Fruit fly (Drosophila melanogaster) whole organism, pupa: Measurements from ENCODE around the gene Ca-Ma2d.

Experiments used
- CG15710 ChIP-seq: fragments of 200-800 bp; sonication (Bioruptor generic); optimal IDR thresholded peaks from 2 replicates; lab custom pipeline; 2018; ENCODE audit warnings: missing biosample characterization, mild to moderate bottlenecking, missing genetic modification characterization, moderate library complexity
- CG34367 ChIP-seq: fragments of 200-800 bp; sonication (Bioruptor generic); optimal IDR thresholded peaks from 2 replicates; lab custom pipeline; 2018; ENCODE audit warnings: missing biosample characterization, mild to moderate bottlenecking, missing genetic modification characterization
- Snoo ChIP-seq: fragments of 200-800 bp; sonication (Bioruptor generic); optimal IDR thresholded peaks from 3 replicates; lab custom pipeline; 2017; ENCODE audit warnings: missing biosample characterization, mild to moderate bottlenecking, missing genetic modification characterization, inconsistent platforms
- rn ChIP-seq: fragments of 200-800 bp; sonication (Bioruptor generic); IDR thresholded peaks from 2 replicates; pipeline ENCODE4 v1.3.6; 2022; ENCODE audit warnings: missing biosample characterization, missing genetic modification characterization

DNA sequence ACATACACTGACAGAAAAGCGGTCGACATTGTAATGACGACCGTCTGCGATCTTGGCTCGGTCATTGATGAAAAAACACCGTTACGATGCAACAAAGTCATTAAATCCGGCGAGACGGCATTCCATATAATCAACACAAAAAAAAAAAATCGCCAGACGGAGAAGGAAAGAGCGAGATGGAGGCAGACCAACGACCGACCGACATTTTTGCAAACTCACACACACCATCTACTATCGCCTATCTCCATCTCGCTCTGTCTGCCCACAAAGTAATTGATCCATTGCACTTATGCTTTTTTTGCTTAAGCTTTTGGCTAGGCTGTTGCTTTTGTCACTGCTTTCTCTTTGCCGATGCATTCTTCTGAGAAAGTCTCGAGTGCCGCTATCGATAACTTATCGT lies 42.8 kb downstream of the Ca-Ma2d start:
- TF ChIP-seq CG34367 (tag; lab: Kevin White, UChicago): no peak
- no peak for TF ChIP-seq rn (GFP tag; lab: Robert Waterston, UW)
- no peak for TF ChIP-seq CG15710 (tag; lab: Kevin White, UChicago)
- TF ChIP-seq Snoo: no peak
